Worm (Caenorhabditis elegans) whole organism, L3 larva: ENCODE data around the gene crn-7.

Source experiments
- R02D3.7 ChIP-seq: fragments of 150-350 bp; optimal IDR thresholded peaks from 2 replicates; lab custom pipeline; 2014; ENCODE audit warnings: missing biosample characterization, missing genetic modification characterization
- ZK546.5 ChIP-seq: sonication (generic microtip); optimal IDR thresholded peaks from 2 replicates; lab custom pipeline; 2017; ENCODE audit warnings: missing biosample characterization, missing genetic modification characterization
- aly-2 ChIP-seq: fragments of 150-350 bp; optimal IDR thresholded peaks from 2 replicates; lab custom pipeline; 2014; ENCODE audit warnings: missing biosample characterization, missing genetic modification characterization
- ama-1 ChIP-seq: fragments of 150-350 bp; optimal IDR thresholded peaks from 2 replicates; lab custom pipeline; 2018
- ceh-16 ChIP-seq: sonication (generic microtip); optimal IDR thresholded peaks from 2 replicates; lab custom pipeline; 2017; ENCODE audit warnings: missing biosample characterization, missing genetic modification characterization
- ceh-28 ChIP-seq: fragments of 150-350 bp; optimal IDR thresholded peaks from 2 replicates; lab custom pipeline; 2014; ENCODE audit warnings: missing biosample characterization, missing genetic modification reagents, missing genetic modification characterization
- ceh-9 ChIP-seq: sonication (generic microtip); optimal IDR thresholded peaks from 2 replicates; lab custom pipeline; 2018; ENCODE audit warnings: missing biosample characterization, missing genetic modification characterization
- daf-12 ChIP-seq: fragments of 150-350 bp; optimal IDR thresholded peaks from 2 replicates; lab custom pipeline; 2014; ENCODE audit warnings: missing biosample characterization, missing genetic modification reagents, missing genetic modification characterization
- egl-27 ChIP-seq: sonication (generic microtip); optimal IDR thresholded peaks from 4 replicates; lab custom pipeline; 2017; ENCODE audit warnings: missing biosample characterization, missing genetic modification reagents, missing genetic modification characterization
- egl-5 ChIP-seq: fragments of 150-350 bp; optimal IDR thresholded peaks from 2 replicates; lab custom pipeline; 2017; ENCODE audit warnings: missing biosample characterization, missing genetic modification reagents, missing genetic modification characterization, inconsistent platforms
- elt-1 ChIP-seq: fragments of 150-350 bp; optimal IDR thresholded peaks from 2 replicates; lab custom pipeline; 2014; ENCODE audit warnings: missing biosample characterization, missing genetic modification characterization
- elt-2 ChIP-seq: sonication (generic microtip); optimal IDR thresholded peaks from 2 replicates; lab custom pipeline; 2016; ENCODE audit warnings: missing genetic modification reagents, mild to moderate bottlenecking, missing genetic modification characterization, missing compliant biosample characterization
- elt-3 ChIP-seq, 3 experiments: fragments of 150-350 bp in 1 of 3; sonication (generic microtip) in 2 of 3; optimal IDR thresholded peaks; 2 replicates in 2 of 3; 4 replicates in 1 of 3; lab custom pipeline; 2014 to 2017; ENCODE audit warnings: missing biosample characterization in 3 of 3, missing genetic modification characterization in 3 of 3
- eor-1 ChIP-seq, 2 experiments: fragments of 150-350 bp; optimal IDR thresholded peaks; 2 replicates each; lab custom pipeline; 2014 to 2018; ENCODE audit warnings: missing biosample characterization in 2 of 2, missing genetic modification characterization in 2 of 2
- fkh-2 ChIP-seq: fragments of 150-350 bp; optimal IDR thresholded peaks from 2 replicates; lab custom pipeline; 2014; ENCODE audit warnings: missing biosample characterization, missing genetic modification reagents, missing genetic modification characterization
- hmg-11 ChIP-seq: sonication (generic microtip); optimal IDR thresholded peaks from 2 replicates; lab custom pipeline; 2016; ENCODE audit warnings: missing genetic modification characterization, missing compliant biosample characterization
- lin-15B ChIP-seq: fragments of 150-350 bp; optimal IDR thresholded peaks from 2 replicates; lab custom pipeline; 2014; ENCODE audit warnings: missing biosample characterization, missing genetic modification characterization
- lin-39 ChIP-seq: fragments of 150-350 bp; optimal IDR thresholded peaks from 2 replicates; lab custom pipeline; 2018; ENCODE audit warnings: missing biosample characterization, missing genetic modification reagents, missing genetic modification characterization
- lsy-12 ChIP-seq: sonication (generic microtip); optimal IDR thresholded peaks from 2 replicates; lab custom pipeline; 2016; ENCODE audit warnings: mild to moderate bottlenecking, missing genetic modification characterization, missing compliant biosample characterization
- mdl-1 ChIP-seq: fragments of 150-350 bp; optimal IDR thresholded peaks from 2 replicates; lab custom pipeline; 2014; ENCODE audit warnings: missing biosample characterization, missing genetic modification characterization
- nfya-1 ChIP-seq: sonication (generic microtip); optimal IDR thresholded peaks from 2 replicates; lab custom pipeline; 2017; ENCODE audit warnings: missing genetic modification characterization, mild to moderate bottlenecking, missing compliant biosample characterization, antibody characterized with exemption, moderate library complexity; ENCODE audit not compliant: insufficient read depth
- nhr-12 ChIP-seq: fragments of 150-350 bp; optimal IDR thresholded peaks from 2 replicates; lab custom pipeline; 2014; ENCODE audit warnings: missing biosample characterization, missing genetic modification characterization
- nhr-23 ChIP-seq: fragments of 150-350 bp; optimal IDR thresholded peaks from 2 replicates; lab custom pipeline; 2014; ENCODE audit warnings: missing biosample characterization, missing genetic modification reagents, missing genetic modification characterization
- nhr-237 ChIP-seq: fragments of 150-350 bp; optimal IDR thresholded peaks from 2 replicates; lab custom pipeline; 2014; ENCODE audit warnings: missing biosample characterization, missing genetic modification characterization
- nhr-25 ChIP-seq: sonication (generic microtip); optimal IDR thresholded peaks from 2 replicates; lab custom pipeline; 2017; ENCODE audit warnings: missing biosample characterization, missing genetic modification characterization
- nhr-43 ChIP-seq: sonication (generic microtip); optimal IDR thresholded peaks from 2 replicates; lab custom pipeline; 2016; ENCODE audit warnings: mild to moderate bottlenecking, missing genetic modification characterization, missing compliant biosample characterization; ENCODE audit not compliant: poor library complexity, severe bottlenecking
- nhr-67 ChIP-seq: fragments of 150-350 bp; optimal IDR thresholded peaks from 2 replicates; lab custom pipeline; 2014; ENCODE audit warnings: missing biosample characterization, missing genetic modification characterization
- nhr-77 ChIP-seq: fragments of 150-350 bp; optimal IDR thresholded peaks from 2 replicates; lab custom pipeline; 2014; ENCODE audit warnings: missing biosample characterization, missing genetic modification characterization
- pha-4 ChIP-seq: fragments of 150-350 bp; optimal IDR thresholded peaks from 2 replicates; lab custom pipeline; 2014; ENCODE audit warnings: missing biosample characterization, missing genetic modification reagents, missing genetic modification characterization
- pqm-1 ChIP-seq: fragments of 150-350 bp; optimal IDR thresholded peaks from 2 replicates; lab custom pipeline; 2017; ENCODE audit warnings: missing biosample characterization, missing genetic modification characterization, inconsistent platforms
- skn-1 ChIP-seq: fragments of 150-350 bp; optimal IDR thresholded peaks from 2 replicates; lab custom pipeline; 2014; ENCODE audit warnings: missing biosample characterization, missing genetic modification characterization
- tbx-2 ChIP-seq: sonication (generic microtip); optimal IDR thresholded peaks from 2 replicates; lab custom pipeline; 2016; ENCODE audit warnings: mild to moderate bottlenecking, missing genetic modification characterization, missing compliant biosample characterization
- unc-39 ChIP-seq: sonication (generic microtip); optimal IDR thresholded peaks from 4 replicates; lab custom pipeline; 2017; ENCODE audit warnings: missing biosample characterization, missing genetic modification characterization
- zag-1 ChIP-seq: fragments of 150-350 bp; optimal IDR thresholded peaks from 2 replicates; lab custom pipeline; 2014; ENCODE audit warnings: missing biosample characterization, missing genetic modification characterization
- ztf-11 ChIP-seq: fragments of 150-350 bp; optimal IDR thresholded peaks from 2 replicates; lab custom pipeline; 2014; ENCODE audit warnings: missing biosample characterization, missing genetic modification characterization
- ztf-4 ChIP-seq: fragments of 150-350 bp; optimal IDR thresholded peaks from 2 replicates; lab custom pipeline; 2014; ENCODE audit warnings: missing biosample characterization, missing genetic modification characterization

Gene crn-7

DNA sequence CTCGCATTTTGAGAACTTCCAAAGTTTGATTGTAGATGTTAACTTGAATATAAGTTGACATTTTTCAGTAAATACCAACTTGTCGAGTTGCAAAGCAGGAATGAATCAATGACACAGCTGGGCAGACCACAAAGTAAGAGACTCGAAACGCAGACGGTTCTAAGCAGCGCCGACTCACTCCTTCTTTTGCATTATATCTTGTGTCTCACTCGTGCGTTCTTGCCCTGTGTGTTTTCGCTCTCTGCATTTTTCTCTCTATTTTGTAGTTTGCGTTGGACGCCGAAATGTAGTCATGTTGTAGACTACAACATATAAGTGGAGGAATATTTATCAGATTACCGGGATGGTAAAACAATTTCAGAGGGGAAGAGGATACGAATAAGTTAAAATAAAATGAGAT, 25.5 kb upstream of the crn-7 start, which contains the start of gene C02F5.12:
TSS of gene C02F5.12 (minus strand) at position 221 of the 400 bp plus-strand sequence.
- TF ChIP-seq nfya-1 (tag; lab: Kevin White, UChicago) (peak; percentile 59), ama-1 (lab: Kevin White, UChicago) (peak; percentile 80), ztf-4 (tag; lab: Kevin White, UChicago) (no peak), pqm-1 (tag; lab: Kevin White, UChicago) (peak; percentile 22), elt-2 (tag; lab: Kevin White, UChicago) (peak; percentile 43), pha-4 (peak; percentile 72), zag-1 (tag; lab: Kevin White, UChicago) (no peak), fkh-2 (tag; lab: Kevin White, UChicago) (no peak), tbx-2 (tag; lab: Kevin White, UChicago) (no peak), nhr-23 (tag; lab: Kevin White, UChicago) (peak; percentile 17), nhr-25 (tag; lab: Kevin White, UChicago) (peak; percentile 26), hmg-11 (tag; lab: Kevin White, UChicago) (peak; percentile 24), lsy-12 (tag; lab: Kevin White, UChicago) (peak; percentile 4), elt-3 (tag; optimal IDR thresholded peaks at IDR 0.05; lab: Kevin White, UChicago) (no peak)

DNA sequence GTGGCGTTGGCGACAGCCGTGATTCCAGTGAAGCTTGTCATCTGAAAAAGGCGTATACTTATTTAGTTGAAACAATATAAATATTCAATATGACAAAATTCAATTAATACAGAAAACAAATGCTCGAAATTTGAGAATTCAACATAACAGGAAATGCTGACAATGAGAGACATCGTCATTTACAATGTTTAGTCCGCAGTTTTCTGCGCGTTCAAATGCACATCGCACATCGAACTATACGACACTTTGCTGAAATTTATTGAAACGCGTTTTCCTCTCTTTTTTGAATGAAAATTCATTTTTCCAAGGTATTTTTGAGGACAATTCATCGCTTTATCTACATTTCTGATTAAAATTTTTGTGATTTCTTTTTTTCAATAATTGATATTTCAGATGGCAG, 24.3 kb upstream of the crn-7 start, which contains the start of the genes pbs-6 and cids-1:
TSS of gene pbs-6 (minus strand) at position 41 of the 400 bp plus-strand sequence.
TSS of gene cids-1 (plus strand) at position 394 of the 400 bp plus-strand sequence.
- no peak for TF ChIP-seq ztf-4 (tag; lab: Kevin White, UChicago)
- no peak for TF ChIP-seq tbx-2 (tag; lab: Kevin White, UChicago)
- peak; percentile 36 for TF ChIP-seq nfya-1 (tag; lab: Kevin White, UChicago)
- TF ChIP-seq skn-1 (tag; lab: Kevin White, UChicago): peak; percentile 44
- peak; percentile 5 for TF ChIP-seq pha-4
- no peak for TF ChIP-seq ztf-11 (tag; lab: Kevin White, UChicago)
- no peak for TF ChIP-seq daf-12 (tag; lab: Kevin White, UChicago)
- peak; percentile 27 for TF ChIP-seq lin-15B

DNA sequence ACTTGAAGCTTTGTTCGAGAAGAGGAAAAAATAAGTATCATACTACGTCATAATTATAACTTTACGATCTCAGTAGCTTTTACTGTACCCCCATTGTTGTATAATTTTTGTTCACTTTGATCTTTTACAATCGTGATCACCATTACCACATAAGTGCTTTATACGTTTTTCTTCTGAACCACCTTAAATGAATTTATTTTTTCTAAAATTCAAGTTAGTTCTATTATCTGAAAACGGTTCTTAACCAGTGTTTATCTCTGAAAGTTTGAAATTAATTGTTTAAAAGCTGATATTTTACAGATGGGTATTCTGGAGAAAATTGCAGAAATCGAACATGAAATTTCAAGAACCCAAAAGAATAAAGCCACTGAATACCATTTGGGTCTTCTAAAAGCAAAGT, 22.7 kb upstream of the crn-7 start, which contains the start of gene C02F5.3:
TSS of gene C02F5.3 (plus strand) at position 301 of the 400 bp plus-strand sequence.
- TF ChIP-seq lsy-12 (tag; lab: Kevin White, UChicago): no peak
- TF ChIP-seq ztf-11 (tag; lab: Kevin White, UChicago): no peak
- no peak for TF ChIP-seq egl-5 (tag; lab: Kevin White, UChicago)
- TF ChIP-seq ZK546.5 (tag; lab: Kevin White, UChicago): no peak
- no peak for TF ChIP-seq nhr-77 (tag; lab: Kevin White, UChicago)
- TF ChIP-seq aly-2: no peak
- TF ChIP-seq daf-12 (tag; lab: Kevin White, UChicago): no peak
- no peak for TF ChIP-seq nhr-237
- no peak for TF ChIP-seq lin-39
- no peak for TF ChIP-seq fkh-2 (tag; lab: Kevin White, UChicago)
- no peak for TF ChIP-seq nhr-12 (tag; lab: Kevin White, UChicago)
- no peak for TF ChIP-seq unc-39 (tag; lab: Kevin White, UChicago)
- TF ChIP-seq R02D3.7 (tag; lab: Kevin White, UChicago): no peak

DNA sequence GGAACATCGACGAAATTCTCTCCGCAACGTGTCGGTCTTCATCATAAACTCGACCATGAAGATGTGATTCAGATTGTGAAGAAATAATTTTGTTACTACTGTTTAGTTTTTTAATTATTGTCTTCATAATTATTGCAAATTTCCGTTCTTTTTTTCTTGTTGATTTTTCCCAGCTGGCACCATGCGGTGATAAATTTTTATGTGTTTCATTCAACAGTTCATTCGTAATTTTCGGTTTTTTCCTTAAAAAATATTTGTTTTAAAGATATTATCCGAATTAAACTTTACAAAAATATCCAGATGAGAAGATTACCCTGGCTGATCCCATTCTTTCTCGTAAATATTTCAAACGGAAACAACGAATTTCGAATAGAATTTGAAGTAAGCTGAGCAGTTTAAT, 21.3 kb upstream of the crn-7 start, which contains the start of gene C02F5.13:
TSS of gene C02F5.13 (plus strand) at position 301 of the 400 bp plus-strand sequence.
- TF ChIP-seq elt-1: no peak
- TF ChIP-seq nfya-1 (tag; lab: Kevin White, UChicago): no peak
- TF ChIP-seq nhr-12 (tag; lab: Kevin White, UChicago): no peak
- no peak for TF ChIP-seq nhr-43 (tag; lab: Kevin White, UChicago)
- TF ChIP-seq skn-1 (tag; lab: Kevin White, UChicago): no peak
- no peak for TF ChIP-seq pha-4
- no peak for TF ChIP-seq aly-2
- no peak for TF ChIP-seq eor-1 (tag; optimal IDR thresholded peaks at IDR 0.05; lab: Kevin White, UChicago)
- TF ChIP-seq nhr-237: no peak
- no peak for TF ChIP-seq ceh-16
- TF ChIP-seq ceh-9 (tag; lab: Kevin White, UChicago): no peak
- TF ChIP-seq egl-27 (tag; lab: Kevin White, UChicago): no peak
- no peak for TF ChIP-seq nhr-67 (tag; lab: Kevin White, UChicago)
- no peak for TF ChIP-seq ztf-4 (tag; lab: Kevin White, UChicago)
- no peak for TF ChIP-seq nhr-25 (tag; lab: Kevin White, UChicago)
- no peak for TF ChIP-seq mdl-1 (tag; lab: Kevin White, UChicago)
- no peak for TF ChIP-seq ceh-28
